Worm (Caenorhabditis elegans) whole organism, L4/young adult: ENCODE data around the gene F54B11.8.

Experiments
- dao-5 ChIP-seq: sonication (generic microtip); optimal IDR thresholded peaks from 2 replicates; lab custom pipeline; 2016; ENCODE audit warnings: missing genotype, missing genetic modification characterization, moderate library complexity, missing compliant biosample characterization
- him-1 ChIP-seq: sonication (generic microtip); optimal IDR thresholded peaks from 2 replicates; lab custom pipeline; 2016; ENCODE audit warnings: missing genotype, missing genetic modification reagents, missing genetic modification characterization, missing compliant biosample characterization

DNA sequence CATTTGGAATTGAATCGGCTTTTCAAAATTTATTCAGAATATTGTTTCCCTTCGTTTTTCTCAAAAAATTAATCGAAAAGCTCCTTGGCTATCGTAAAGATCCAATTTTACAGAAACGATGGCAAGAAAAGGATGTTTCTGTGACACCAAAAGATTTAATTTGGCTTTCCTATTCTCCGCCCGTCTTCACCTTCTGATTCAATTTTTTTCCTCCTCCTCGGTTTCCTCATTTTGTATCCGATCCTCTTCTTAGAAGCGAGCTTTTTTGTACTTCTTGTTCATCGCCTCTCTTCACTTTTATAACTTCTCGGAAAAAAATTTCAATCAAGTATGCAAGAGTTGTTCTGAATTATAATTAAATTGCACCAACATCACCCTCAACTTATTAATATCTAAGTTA is 6.3 kb upstream of the F54B11.8 start:
- no peak for TF ChIP-seq him-1 (tag; lab: Kevin White, UChicago)
- no peak for TF ChIP-seq dao-5 (tag; lab: Kevin White, UChicago)
